Worm (Caenorhabditis elegans): ENCODE data around the gene eif-2Bdelta.
A peak's percentile ranks its signal among the peaks of the same experiment; 100 is the strongest.

The eif-2Bdelta gene

ce11 chrV:9546042-9546581 lies 32.5 kb downstream of the eif-2Bdelta start, which contains the start of gene C50F4.6 (continued):
- no peak for TF ChIP-seq daf-16 (GFP tag; optimal IDR thresholded peaks at IDR 0.05)
- no peak for TF ChIP-seq daf-16 (tag; optimal IDR thresholded peaks at IDR 0.05)
- TF ChIP-seq spr-3 (GFP tag; optimal IDR thresholded peaks at IDR 0.05), result no peak
- TF ChIP-seq zfp-3 (GFP tag; conservative IDR thresholded peaks at IDR 0.05), result peak; percentile 58; the same call in 1 of the 2 replicates
- no peak for TF ChIP-seq snpc-4 (tag; optimal IDR thresholded peaks at IDR 0.05)
- TF ChIP-seq F10B5.3 (tag; optimal IDR thresholded peaks at IDR 0.05), result no peak
- no peak for TF ChIP-seq lin-13 (GFP tag; optimal IDR thresholded peaks at IDR 0.05)
- TF ChIP-seq dmd-6 (GFP tag; IDR thresholded peaks at IDR 0.05), result no peak
- no peak for TF ChIP-seq pqm-1 (tag; optimal IDR thresholded peaks at IDR 0.05)
- TF ChIP-seq zip-11 (GFP tag; IDR thresholded peaks at IDR 0.05), result no peak
- TF ChIP-seq ama-1 (optimal IDR thresholded peaks at IDR 0.05), result peak; percentile 64
- TF ChIP-seq hif-1 (tag; optimal IDR thresholded peaks at IDR 0.05), result no peak
- no peak for TF ChIP-seq dmd-9 (GFP tag; IDR thresholded peaks at IDR 0.05)
- TF ChIP-seq nhr-11 (tag; optimal IDR thresholded peaks at IDR 0.05), result no peak
- TF ChIP-seq php-3 (GFP tag; IDR thresholded peaks at IDR 0.05), result no peak
- TF ChIP-seq Y5F2A.4 (GFP tag; optimal IDR thresholded peaks at IDR 0.05), result no peak
- TF ChIP-seq arid-1 (GFP tag; conservative IDR thresholded peaks at IDR 0.05), result 0 out of 2 replicates have a peak, but pooled peaks have one; percentile 22
- no peak for TF ChIP-seq dmd-8 (GFP tag; IDR thresholded peaks at IDR 0.05)
- TF ChIP-seq rbr-2 (tag; optimal IDR thresholded peaks at IDR 0.05), result no peak
- no peak for TF ChIP-seq ceh-28 (tag; optimal IDR thresholded peaks at IDR 0.05)
- no peak for TF ChIP-seq vab-7 (GFP tag; IDR thresholded peaks at IDR 0.05)
- TF ChIP-seq nhr-111 (GFP tag; optimal IDR thresholded peaks at IDR 0.05), result no peak
- no peak for TF ChIP-seq mep-1 (tag; optimal IDR thresholded peaks at IDR 0.05)
- TF ChIP-seq zag-1 (tag; optimal IDR thresholded peaks at IDR 0.05), result no peak
- no peak for TF ChIP-seq Y105C5A.15 (GFP tag; IDR thresholded peaks at IDR 0.05)
- no peak for TF ChIP-seq F49E8.2 (tag; optimal IDR thresholded peaks at IDR 0.05; ENCODE audit: borderline replicate concordance)
- peak; percentile 9 for TF ChIP-seq nhr-77 (tag; optimal IDR thresholded peaks at IDR 0.05)
- no peak for TF ChIP-seq lir-3 (tag; optimal IDR thresholded peaks at IDR 0.05)
- TF ChIP-seq F44E2.7 (GFP tag; IDR thresholded peaks at IDR 0.05), result no peak
- TF ChIP-seq gei-8 (GFP tag; optimal IDR thresholded peaks at IDR 0.05), result no peak
- TF ChIP-seq unc-39 (tag; optimal IDR thresholded peaks at IDR 0.05), result no peak
- TF ChIP-seq dpl-1 (GFP tag; optimal IDR thresholded peaks at IDR 0.05), result no peak
- no peak for TF ChIP-seq ces-1 (GFP tag; optimal IDR thresholded peaks at IDR 0.05)

ce11 chrV:9546860-9547269 lies 33.2 kb downstream of the eif-2Bdelta start, which contains the start of gene his-37:
Gene his-37, plus strand, starts transcription at chrV:9547105.
- peak; percentile 98 for TF ChIP-seq lin-13 (GFP tag; optimal IDR thresholded peaks at IDR 0.05)
- TF ChIP-seq spr-1 (tag; optimal IDR thresholded peaks at IDR 0.05), result peak; percentile 96
- peak; percentile 99 for TF ChIP-seq nhr-102 (tag; optimal IDR thresholded peaks at IDR 0.05)
- peak; percentile 90 for TF ChIP-seq ztf-7 (tag; optimal IDR thresholded peaks at IDR 0.05)
- TF ChIP-seq mxl-3 (GFP tag; optimal IDR thresholded peaks at IDR 0.05), result peak; percentile 99
- peak; percentile 62 for TF ChIP-seq lin-39 (tag; optimal IDR thresholded peaks at IDR 0.05)
- no peak for TF ChIP-seq F44E2.7 (GFP tag; IDR thresholded peaks at IDR 0.05)
- peak; percentile 98 for TF ChIP-seq fkh-10 (GFP tag; optimal IDR thresholded peaks at IDR 0.05)
- peak; percentile 95 for TF ChIP-seq mes-2 (tag; optimal IDR thresholded peaks at IDR 0.05; ENCODE audit: poor library complexity, severe bottlenecking)
- peak; percentile 97 for TF ChIP-seq F37D6.2 (tag; optimal IDR thresholded peaks at IDR 0.05)
- TF ChIP-seq lin-15B (tag; optimal IDR thresholded peaks at IDR 0.05), result no peak
- peak; percentile 100 for TF ChIP-seq dve-1 (tag; optimal IDR thresholded peaks at IDR 0.05; ENCODE audit: insufficient read depth)
- peak; percentile 89 for TF ChIP-seq spr-3 (GFP tag; optimal IDR thresholded peaks at IDR 0.05)
- TF ChIP-seq snpc-1.2 (GFP tag; IDR thresholded peaks at IDR 0.05), result no peak
- 0 out of 2 replicates have a peak, but pooled peaks have one; percentile 8 for TF ChIP-seq Y48G9A.11 (GFP tag; IDR thresholded peaks at IDR 0.05)
- TF ChIP-seq egl-43 (GFP tag; IDR thresholded peaks at IDR 0.05), result peak; percentile 95
- TF ChIP-seq cey-2 (tag; optimal IDR thresholded peaks at IDR 0.05; ENCODE audit: borderline replicate concordance, insufficient read depth), result peak; percentile 88
- TF ChIP-seq aha-1 (tag), result peak; percentile 100
- peak; percentile 85 for TF ChIP-seq nhr-76 (tag; optimal IDR thresholded peaks at IDR 0.05)
- peak; percentile 100 for TF ChIP-seq nhr-11 (tag; optimal IDR thresholded peaks at IDR 0.05)
- peak; percentile 92 for TF ChIP-seq hlh-30 (tag; optimal IDR thresholded peaks at IDR 0.05; ENCODE audit: insufficient read depth)
- TF ChIP-seq madf-9 (GFP tag; conservative IDR thresholded peaks at IDR 0.05), result peak; percentile 98
- peak; percentile 21 for TF ChIP-seq attf-4 (tag; optimal IDR thresholded peaks at IDR 0.05)
- peak; percentile 99 for TF ChIP-seq dmd-6 (GFP tag; IDR thresholded peaks at IDR 0.05)
